Fruit fly (Drosophila melanogaster): ENCODE results near the gene PolE2.
A peak's percentile ranks its signal among the peaks of the same experiment; 100 is the strongest.

- TF ChIP-seq CG8301 (tag; optimal IDR thresholded peaks at IDR 0.05) (no peak), Ets98B (GFP tag; IDR thresholded peaks at IDR 0.05) (no peak), CG34367 (tag; optimal IDR thresholded peaks at IDR 0.05) (peak; percentile 23), fd96Ca (GFP tag; IDR thresholded peaks at IDR 0.05) (no peak), CG12605 (GFP tag; IDR thresholded peaks at IDR 0.05) (no peak), CG15710 (tag; optimal IDR thresholded peaks at IDR 0.05) (peak; percentile 69), CG17806 (tag; optimal IDR thresholded peaks at IDR 0.05) (peak; percentile 43), CG10348 (GFP tag; IDR thresholded peaks at IDR 0.05) (no peak), Snoo (tag; optimal IDR thresholded peaks at IDR 0.05) (peak; percentile 48), CG13204 (GFP tag; optimal IDR thresholded peaks at IDR 0.05) (no peak), EcR (GFP tag; optimal IDR thresholded peaks at IDR 0.05) (no peak), CG4496 (GFP tag; IDR thresholded peaks at IDR 0.05) (no peak), Pif1B (GFP tag; optimal IDR thresholded peaks at IDR 0.05) (no peak), CG9948 (tag; optimal IDR thresholded peaks at IDR 0.05) (peak; percentile 51)
Measured at dm6 chr3L:5851636-5852035, 45.6 kb downstream of the PolE2 start.
